Fruit fly (Drosophila melanogaster): ENCODE measurements around the gene Sfp87B.

Sfp87B gene

dm6 chr3R:12234584-12234983 is 38.3 kb upstream of the Sfp87B start, which contains the start of gene Cyp313a5:
Cyp313a5 (minus strand) TSS chr3R:12234684.
- no peak for TF ChIP-seq Sox102F (GFP tag; optimal IDR thresholded peaks at IDR 0.05)
- TF ChIP-seq CG6854 (GFP tag; optimal IDR thresholded peaks at IDR 0.05), result no peak
- no peak for TF ChIP-seq Eip75B (GFP tag; optimal IDR thresholded peaks at IDR 0.05)
- TF ChIP-seq Gug (GFP tag; IDR thresholded peaks at IDR 0.05), result no peak
- no peak for TF ChIP-seq CG16779 (tag; optimal IDR thresholded peaks at IDR 0.05)
- TF ChIP-seq Sox15 (GFP tag; optimal IDR thresholded peaks at IDR 0.05), result no peak
- no peak for TF ChIP-seq CG10669 (GFP tag; optimal IDR thresholded peaks at IDR 0.05)
- TF ChIP-seq pdm3 (GFP tag; optimal IDR thresholded peaks at IDR 0.05), result no peak
- TF ChIP-seq Met (GFP tag; optimal IDR thresholded peaks at IDR 0.05), result no peak
- TF ChIP-seq Eip93F (GFP tag; optimal IDR thresholded peaks at IDR 0.05), result no peak
- no peak for TF ChIP-seq spab (GFP tag; optimal IDR thresholded peaks at IDR 0.05)
- no peak for TF ChIP-seq OdsH (GFP tag; optimal IDR thresholded peaks at IDR 0.05)

DNA sequence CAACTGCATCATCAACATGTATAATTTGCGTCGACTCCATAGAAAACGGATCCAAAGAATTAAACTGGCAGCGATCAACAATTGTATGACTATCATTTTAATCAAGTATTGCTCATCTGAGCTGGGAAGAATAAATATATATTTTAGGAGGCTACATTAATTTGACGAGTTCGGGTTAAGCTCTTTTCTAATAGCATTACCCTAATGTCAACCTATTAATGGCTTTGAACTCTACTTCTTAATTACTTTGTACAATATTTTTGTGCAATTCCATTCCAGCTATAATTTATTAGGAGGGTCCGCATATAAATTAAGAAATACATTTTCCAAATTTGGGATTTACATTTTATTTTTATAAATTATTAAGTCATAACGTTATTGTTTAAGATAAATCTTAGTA is 36.1 kb upstream of the Sfp87B start, which contains the start of gene Cyp313a2:
TSS of gene Cyp313a2 (minus strand) at position 101 of the 400 bp plus-strand sequence.
- TF ChIP-seq esn (GFP tag; optimal IDR thresholded peaks at IDR 0.05) (no peak), eg (GFP tag; IDR thresholded peaks at IDR 0.05) (no peak), dac (GFP tag; optimal IDR thresholded peaks at IDR 0.05) (no peak), topi (GFP tag; optimal IDR thresholded peaks at IDR 0.05) (no peak), fd85E (GFP tag; optimal IDR thresholded peaks at IDR 0.05) (no peak), Blimp-1 (GFP tag; optimal IDR thresholded peaks at IDR 0.05) (no peak), lz (GFP tag; optimal IDR thresholded peaks at IDR 0.05) (no peak), Sox14 (GFP tag; optimal IDR thresholded peaks at IDR 0.05) (no peak), acj6 (GFP tag; optimal IDR thresholded peaks at IDR 0.05) (no peak), CG3919 (GFP tag; optimal IDR thresholded peaks at IDR 0.05) (no peak), CG8319 (GFP tag; optimal IDR thresholded peaks at IDR 0.05) (no peak)

DNA sequence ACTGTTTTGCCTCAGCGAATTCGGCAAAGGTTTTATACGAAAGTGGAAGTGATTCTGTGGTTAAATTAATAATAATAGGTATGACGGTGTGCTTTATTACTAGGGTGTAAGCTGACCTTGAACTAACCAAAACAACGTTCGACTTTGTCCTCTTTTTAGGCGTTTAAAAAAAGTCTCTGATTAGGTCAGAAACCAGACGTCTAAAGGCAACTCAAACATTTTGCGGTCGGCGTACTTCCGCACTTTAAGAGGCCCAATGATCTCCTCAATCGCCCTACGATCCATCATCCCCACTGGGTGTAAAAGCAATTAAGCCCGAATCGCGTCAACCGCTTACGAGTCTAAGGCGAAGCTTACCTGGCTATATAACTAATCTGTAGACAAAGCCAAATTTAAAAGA is 33.8 kb upstream of the Sfp87B start, which contains the start of gene Cyp313a3:
TSS of gene Cyp313a3 (minus strand) at position 101 of the 400 bp plus-strand sequence.
- TF ChIP-seq fkh (GFP tag; optimal IDR thresholded peaks at IDR 0.05) (no peak), CG10669 (GFP tag; optimal IDR thresholded peaks at IDR 0.05) (no peak), Eip78C (GFP tag) (no peak), CG8319 (GFP tag; optimal IDR thresholded peaks at IDR 0.05) (no peak), CG15336 (GFP tag; IDR thresholded peaks at IDR 0.05) (no peak), CG8632 (GFP tag; optimal IDR thresholded peaks at IDR 0.05) (no peak), dac (GFP tag; optimal IDR thresholded peaks at IDR 0.05) (no peak), Lpt (GFP tag; optimal IDR thresholded peaks at IDR 0.05) (no peak), Sox15 (GFP tag; optimal IDR thresholded peaks at IDR 0.05) (no peak), CG6792 (GFP tag; optimal IDR thresholded peaks at IDR 0.05) (no peak), OdsH (GFP tag; optimal IDR thresholded peaks at IDR 0.05) (no peak), CG3032 (tag; optimal IDR thresholded peaks at IDR 0.05) (no peak), CG9139 (GFP tag; optimal IDR thresholded peaks at IDR 0.05) (no peak), CG10631 (GFP tag; optimal IDR thresholded peaks at IDR 0.05) (no peak), svp (GFP tag) (no peak), Hr4 (GFP tag; optimal IDR thresholded peaks at IDR 0.05) (no peak), Gug (GFP tag; IDR thresholded peaks at IDR 0.05) (no peak), CG34406 (GFP tag; optimal IDR thresholded peaks at IDR 0.05) (no peak)

- TF ChIP-seq salr (GFP tag; optimal IDR thresholded peaks at IDR 0.05), result no peak
- peak; percentile 14 for TF ChIP-seq CG3919 (GFP tag; optimal IDR thresholded peaks at IDR 0.05)
- TF ChIP-seq Eip78C (GFP tag), result no peak
- TF ChIP-seq CG8119 (GFP tag; IDR thresholded peaks at IDR 0.05), result no peak
- TF ChIP-seq CG11762 (GFP tag; optimal IDR thresholded peaks at IDR 0.05; ENCODE audit: insufficient read depth), result no peak
- no peak for TF ChIP-seq Sox102F (GFP tag; optimal IDR thresholded peaks at IDR 0.05)
- TF ChIP-seq Eip75B (GFP tag; optimal IDR thresholded peaks at IDR 0.05), result no peak
- TF ChIP-seq svp (GFP tag), result peak; percentile 99
- no peak for TF ChIP-seq achi (GFP tag; optimal IDR thresholded peaks at IDR 0.05)
- TF ChIP-seq Blimp-1 (GFP tag; optimal IDR thresholded peaks at IDR 0.05), result no peak
- peak; percentile 51; the same call in 1 of the 3 replicates for TF ChIP-seq eg (GFP tag; IDR thresholded peaks at IDR 0.05)
- TF ChIP-seq pdm3 (GFP tag; optimal IDR thresholded peaks at IDR 0.05), result no peak
- TF ChIP-seq CG6854 (GFP tag; optimal IDR thresholded peaks at IDR 0.05), result no peak
- peak; percentile 15 for TF ChIP-seq net (GFP tag; optimal IDR thresholded peaks at IDR 0.05)
- TF ChIP-seq Eip93F (GFP tag; optimal IDR thresholded peaks at IDR 0.05), result no peak
- TF ChIP-seq acj6 (GFP tag; optimal IDR thresholded peaks at IDR 0.05), result no peak
- no peak for TF ChIP-seq Sox14 (GFP tag; optimal IDR thresholded peaks at IDR 0.05)
- TF ChIP-seq CG31627 (GFP tag; optimal IDR thresholded peaks at IDR 0.05), result no peak
- no peak for TF ChIP-seq CG8632 (GFP tag; optimal IDR thresholded peaks at IDR 0.05)
- TF ChIP-seq CG6276 (GFP tag; optimal IDR thresholded peaks at IDR 0.05), result peak; percentile 27
- peak; percentile 4 for TF ChIP-seq topi (GFP tag; optimal IDR thresholded peaks at IDR 0.05)
- TF ChIP-seq CG11902 (GFP tag; optimal IDR thresholded peaks at IDR 0.05), result no peak
- TF ChIP-seq fkh (GFP tag; optimal IDR thresholded peaks at IDR 0.05), result peak; percentile 78
- no peak for TF ChIP-seq vri (GFP tag; optimal IDR thresholded peaks at IDR 0.05)
These were observed 28.4 kb upstream of the Sfp87B start for dm6 chr3R:12244468-12245060.
